Fruit fly (Drosophila melanogaster) whole organism, embryonic: ENCODE measurements around the gene CG43915.

Experiments
- Blimp-1 ChIP-seq: fragments of 200-800 bp; sonication (Bioruptor generic); optimal IDR thresholded peaks from 3 replicates; lab custom pipeline; 2018; ENCODE audit warnings: missing biosample characterization, missing genetic modification characterization, mild to moderate bottlenecking, moderate library complexity, missing genetic modification reagents
- CG11504 ChIP-seq: fragments of 200-800 bp; sonication (Bioruptor generic); optimal IDR thresholded peaks from 3 replicates; lab custom pipeline; 2019; ENCODE audit warnings: missing biosample characterization, mild to moderate bottlenecking, missing genetic modification characterization, moderate library complexity
- CG12155 ChIP-seq: fragments of 200-800 bp; sonication (Bioruptor generic); optimal IDR thresholded peaks from 3 replicates; lab custom pipeline; 2016; ENCODE audit warnings: missing biosample characterization, missing genetic modification characterization
- CG17186 ChIP-seq: fragments of 200-800 bp; sonication (Bioruptor generic); optimal IDR thresholded peaks from 3 replicates; lab custom pipeline; 2017; ENCODE audit warnings: missing biosample characterization, missing genetic modification reagents, missing genetic modification characterization
- CG17359 ChIP-seq: fragments of 200-800 bp; sonication (Bioruptor generic); optimal IDR thresholded peaks from 3 replicates; lab custom pipeline; 2018; ENCODE audit warnings: missing biosample characterization, mild to moderate bottlenecking, missing genetic modification characterization, moderate library complexity
- CG18262 ChIP-seq: fragments of 200-800 bp; optimal IDR thresholded peaks from 3 replicates; lab custom pipeline; 2019; ENCODE audit warnings: missing biosample characterization, mild to moderate bottlenecking, missing genetic modification characterization, moderate library complexity
- CG18599 ChIP-seq: fragments of 200-800 bp; sonication (Bioruptor generic); optimal IDR thresholded peaks from 3 replicates; lab custom pipeline; 2017; ENCODE audit warnings: missing biosample characterization, missing genetic modification characterization, mild to moderate bottlenecking, moderate library complexity, missing genetic modification reagents
- CG18764 ChIP-seq: fragments of 200-800 bp; sonication (Bioruptor generic); optimal IDR thresholded peaks from 3 replicates; lab custom pipeline; 2016; ENCODE audit warnings: missing biosample characterization, missing genetic modification characterization
- CG2120 ChIP-seq: fragments of 200-800 bp; sonication (Bioruptor generic); optimal IDR thresholded peaks from 3 replicates; lab custom pipeline; 2016; ENCODE audit warnings: missing biosample characterization, missing genetic modification characterization
- CG2678 ChIP-seq: fragments of 200-800 bp; sonication (Bioruptor generic); optimal IDR thresholded peaks from 3 replicates; lab custom pipeline; 2019; ENCODE audit warnings: missing biosample characterization, mild to moderate bottlenecking, missing genetic modification characterization, moderate library complexity
- CG33213 ChIP-seq: fragments of 200-800 bp; sonication (Bioruptor generic); optimal IDR thresholded peaks from 3 replicates; lab custom pipeline; 2016; ENCODE audit warnings: missing biosample characterization, missing genetic modification characterization
- CG3726 ChIP-seq: fragments of 200-800 bp; sonication (Bioruptor generic); IDR thresholded peaks from 3 replicates; pipeline ENCODE4, ENCODE4 v1.3.6; 2022; ENCODE audit warnings: missing biosample characterization, missing genetic modification characterization
- CG4328 ChIP-seq: fragments of 200-800 bp; sonication (Bioruptor generic); optimal IDR thresholded peaks from 3 replicates; lab custom pipeline; 2017; ENCODE audit warnings: missing biosample characterization, missing genetic modification reagents, missing genetic modification characterization
- CG4707 ChIP-seq: fragments of 200-800 bp; sonication (Bioruptor generic); optimal IDR thresholded peaks from 2 replicates; lab custom pipeline; 2018; ENCODE audit warnings: missing biosample characterization, mild to moderate bottlenecking, missing genetic modification characterization, moderate library complexity
- CG4854 ChIP-seq: fragments of 200-800 bp; sonication (Bioruptor generic); optimal IDR thresholded peaks from 2 replicates; lab custom pipeline; 2016; ENCODE audit warnings: missing biosample characterization, missing genetic modification characterization, inconsistent platforms
- CG8089 ChIP-seq: fragments of 200-800 bp; sonication (Bioruptor generic); optimal IDR thresholded peaks from 3 replicates; lab custom pipeline; 2016; ENCODE audit warnings: missing biosample characterization, missing genetic modification characterization
- CG8924 ChIP-seq: fragments of 200-800 bp; optimal IDR thresholded peaks from 3 replicates; lab custom pipeline; 2019; ENCODE audit warnings: missing biosample characterization, mild to moderate bottlenecking, missing genetic modification characterization, moderate library complexity
- CkIIα-i1 ChIP-seq: fragments of 200-800 bp; sonication (Bioruptor generic); IDR thresholded peaks from 2 replicates; pipeline ENCODE4 v1.3.6; 2022; ENCODE audit warnings: missing biosample characterization, missing genetic modification characterization
- Dek ChIP-seq: fragments of 200-800 bp; sonication (Bioruptor generic); optimal IDR thresholded peaks from 3 replicates; lab custom pipeline; 2019; ENCODE audit warnings: missing biosample characterization, mild to moderate bottlenecking, missing genetic modification characterization, moderate library complexity
- Dfd ChIP-seq, 2 experiments: fragments of >200 bp; optimal IDR thresholded peaks; 2 replicates each; lab custom pipeline; 2017; ENCODE audit warnings: missing biosample characterization in 2 of 2, missing genetic modification characterization in 2 of 2
- Doc2 ChIP-seq: fragments of 200-800 bp; sonication (Bioruptor generic); IDR thresholded peaks from 2 replicates; pipeline ENCODE4 v1.3.6; 2022; ENCODE audit warnings: missing biosample characterization, missing genetic modification characterization
- Dp ChIP-seq: fragments of 200-800 bp; sonication (Bioruptor generic); optimal IDR thresholded peaks from 2 replicates; lab custom pipeline; 2018; ENCODE audit warnings: missing biosample characterization, mild to moderate bottlenecking, missing genetic modification characterization, moderate library complexity
- Dref ChIP-seq: fragments of 200-800 bp; sonication (Bioruptor generic); IDR thresholded peaks from 2 replicates; pipeline ENCODE4 v1.3.6; 2022; ENCODE audit warnings: missing biosample characterization, missing genetic modification characterization
- HmgZ ChIP-seq: fragments of 200-800 bp; sonication (Bioruptor generic); optimal IDR thresholded peaks from 2 replicates; lab custom pipeline; 2018; ENCODE audit warnings: missing biosample characterization, mild to moderate bottlenecking, missing genetic modification characterization
- Hr51 ChIP-seq, 2 experiments: fragments of 200-800 bp; sonication (Bioruptor generic); optimal IDR thresholded peaks; 2 replicates in 1 of 2; 3 replicates in 1 of 2; lab custom pipeline; 2016 to 2018; ENCODE audit warnings: missing biosample characterization in 2 of 2, missing genetic modification characterization in 2 of 2, mild to moderate bottlenecking in 1 of 2, moderate library complexity in 1 of 2
- Hr78 ChIP-seq, 2 experiments: fragments of 200-800 bp in 1 of 2; fragments of >200 bp in 1 of 2; sonication (Bioruptor generic) in 1 of 2; optimal IDR thresholded peaks; 2 replicates each; lab custom pipeline; 2017 to 2019; ENCODE audit warnings: missing biosample characterization in 2 of 2, missing genetic modification characterization in 2 of 2, mild to moderate bottlenecking in 1 of 2, moderate library complexity in 1 of 2
- Kr ChIP-seq: fragments of 200-800 bp; sonication (Bioruptor generic); optimal IDR thresholded peaks from 2 replicates; lab custom pipeline; 2017; ENCODE audit warnings: missing biosample characterization, mild to moderate bottlenecking, missing genetic modification characterization
- MESR4 ChIP-seq: fragments of 200-800 bp; sonication (Bioruptor generic); optimal IDR thresholded peaks from 2 replicates; lab custom pipeline; 2018; ENCODE audit warnings: missing biosample characterization, mild to moderate bottlenecking, missing genetic modification characterization, moderate library complexity
- Mrtf ChIP-seq: fragments of 200-800 bp; sonication (Bioruptor generic); IDR thresholded peaks from 3 replicates; pipeline ENCODE4 v1.3.6; 2022; ENCODE audit warnings: missing biosample characterization, missing genetic modification characterization
- Opbp ChIP-seq: fragments of 200-800 bp; sonication (Bioruptor generic); IDR thresholded peaks from 3 replicates; pipeline ENCODE4 v1.3.6; 2022; ENCODE audit warnings: missing biosample characterization, missing genetic modification characterization; ENCODE audit not compliant: partially characterized antibody
- Pdp1 ChIP-seq, 2 experiments: fragments of 200-800 bp; sonication (Bioruptor generic); optimal IDR thresholded peaks; 3 replicates each; lab custom pipeline; 2016; ENCODE audit warnings: missing biosample characterization in 2 of 2, missing genetic modification characterization in 2 of 2, mild to moderate bottlenecking in 1 of 2, moderate library complexity in 1 of 2
- Ptx1 ChIP-seq: fragments of 200-800 bp; sonication (Bioruptor generic); IDR thresholded peaks from 2 replicates; pipeline ENCODE4 v1.3.6; 2022; ENCODE audit warnings: missing biosample characterization, missing genetic modification characterization
- Usf ChIP-seq: fragments of 200-800 bp; sonication (Bioruptor generic); optimal IDR thresholded peaks from 2 replicates; lab custom pipeline; 2017; ENCODE audit warnings: missing genotype, missing biosample characterization, missing genetic modification characterization
- bcd ChIP-seq: fragments of 200-800 bp; sonication (Bioruptor generic); optimal IDR thresholded peaks from 2 replicates; lab custom pipeline; 2017; ENCODE audit warnings: missing biosample characterization, mild to moderate bottlenecking, missing genetic modification characterization
- br ChIP-seq: fragments of >200 bp; optimal IDR thresholded peaks from 2 replicates; lab custom pipeline; 2017
- croc ChIP-seq: fragments of 200-800 bp; sonication (Bioruptor generic); conservative IDR thresholded peaks from 3 replicates; pipeline ENCODE4 v1.3.6; 2022; ENCODE audit warnings: missing biosample characterization, missing genetic modification characterization
- da ChIP-seq: fragments of 200-800 bp; sonication (Bioruptor generic); optimal IDR thresholded peaks from 2 replicates; lab custom pipeline; 2016; ENCODE audit warnings: missing biosample characterization, missing genetic modification characterization
- gem ChIP-seq: fragments of 200-800 bp; sonication (Bioruptor generic); optimal IDR thresholded peaks from 2 replicates; lab custom pipeline; 2019; ENCODE audit warnings: missing biosample characterization, mild to moderate bottlenecking, missing genetic modification characterization, moderate library complexity
- knrl ChIP-seq: fragments of 200-800 bp; sonication (Bioruptor generic); IDR thresholded peaks from 3 replicates; pipeline ENCODE4 v1.3.6; 2022; ENCODE audit warnings: missing biosample characterization, missing genetic modification characterization; ENCODE audit not compliant: partially characterized antibody
- lola ChIP-seq, 3 experiments: fragments of >200 bp in 2 of 3; fragments of 200-800 bp in 1 of 3; sonication (Bioruptor generic) in 1 of 3; optimal IDR thresholded peaks; 2 replicates each; lab custom pipeline; 2017 to 2019; ENCODE audit warnings: missing biosample characterization in 3 of 3, missing genetic modification characterization in 3 of 3, mild to moderate bottlenecking in 1 of 3, moderate library complexity in 1 of 3
- maf-S ChIP-seq: fragments of 200-800 bp; sonication (Bioruptor generic); optimal IDR thresholded peaks from 2 replicates; lab custom pipeline; 2016; ENCODE audit warnings: missing biosample characterization, missing genetic modification characterization
- onecut ChIP-seq: fragments of 200-800 bp; sonication (Bioruptor generic); IDR thresholded peaks from 2 replicates; pipeline ENCODE4 v1.3.6; 2022; ENCODE audit warnings: missing biosample characterization, missing genetic modification characterization
- repo ChIP-seq: fragments of 200-800 bp; sonication (Bioruptor generic); optimal IDR thresholded peaks from 2 replicates; lab custom pipeline; 2016; ENCODE audit warnings: missing biosample characterization, missing genetic modification characterization
- sim ChIP-seq: fragments of 200-800 bp; sonication (Bioruptor generic); IDR thresholded peaks from 2 replicates; pipeline ENCODE4 v1.3.6; 2022; ENCODE audit warnings: missing biosample characterization, missing genetic modification characterization
- sima ChIP-seq: fragments of 200-800 bp; sonication (Bioruptor generic); optimal IDR thresholded peaks from 2 replicates; lab custom pipeline; 2016; ENCODE audit warnings: missing biosample characterization, missing genetic modification characterization
- sna ChIP-seq: fragments of 200-800 bp; sonication (Bioruptor generic); IDR thresholded peaks from 2 replicates; pipeline ENCODE4 v1.3.6; 2022; ENCODE audit warnings: missing biosample characterization, missing genetic modification characterization; ENCODE audit not compliant: partially characterized antibody
- toy ChIP-seq: fragments of 200-800 bp; sonication (Bioruptor generic); IDR thresholded peaks from 2 replicates; pipeline ENCODE4 v1.3.6; 2022; ENCODE audit warnings: missing biosample characterization, missing genetic modification characterization
- trh ChIP-seq: fragments of 200-800 bp; sonication (Bioruptor generic); optimal IDR thresholded peaks from 2 replicates; lab custom pipeline; 2016; ENCODE audit warnings: missing biosample characterization, missing genetic modification characterization
- tup ChIP-seq: fragments of 200-800 bp; sonication (Bioruptor generic); optimal IDR thresholded peaks from 2 replicates; lab custom pipeline; 2016; ENCODE audit warnings: missing biosample characterization, mild to moderate bottlenecking, missing genetic modification characterization, moderate library complexity
- zf30C ChIP-seq: fragments of 200-800 bp; sonication (Bioruptor generic); optimal IDR thresholded peaks from 3 replicates; lab custom pipeline; 2018; ENCODE audit warnings: missing biosample characterization, mild to moderate bottlenecking, missing genetic modification characterization

CG43915 gene

DNA sequence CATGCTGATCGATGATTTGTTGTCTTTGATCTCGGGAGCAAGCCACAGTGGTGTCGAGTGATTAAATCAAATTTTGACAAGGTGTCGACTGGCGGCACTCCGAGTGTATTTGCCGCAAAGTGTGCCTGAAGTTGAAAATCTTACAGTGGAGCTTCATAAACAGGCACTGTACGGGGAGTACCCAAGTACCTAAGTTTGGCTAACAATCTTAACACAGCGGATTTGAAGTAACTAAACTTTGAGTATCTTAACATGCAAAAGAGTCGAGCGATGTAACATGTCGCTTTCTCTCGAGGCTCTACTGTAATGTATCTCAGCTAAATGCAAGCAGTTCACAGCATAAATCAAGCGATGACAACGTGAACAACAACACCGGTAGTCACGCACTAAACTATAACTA is 44.1 kb downstream of the CG43915 start (continued):
- TF ChIP-seq maf-S (GFP tag; lab: Kevin White, UChicago) (no peak), CkIIα-i1 (GFP tag; lab: Robert Waterston, UW) (no peak), CG18599 (GFP tag; lab: Kevin White, UChicago) (no peak), toy (GFP tag; lab: Robert Waterston, UW) (no peak), bcd (GFP tag; lab: Kevin White, UChicago) (peak; percentile 46), CG8089 (GFP tag; lab: Kevin White, UChicago) (peak; percentile 58), Hr78 (GFP tag; optimal IDR thresholded peaks at IDR 0.05; lab: Kevin White, UChicago) (no peak), CG2678 (tag; lab: Kevin White, UChicago) (peak; percentile 59), Pdp1 (GFP tag; optimal IDR thresholded peaks at IDR 0.05; lab: Kevin White, UChicago) (peak; percentile 43 to 59), MESR4 (GFP tag; lab: Kevin White, UChicago) (no peak), CG12155 (GFP tag; lab: Kevin White, UChicago) (peak; percentile 34), HmgZ (tag; lab: Kevin White, UChicago) (no peak), lola (GFP tag; optimal IDR thresholded peaks at IDR 0.05; lab: Kevin White, UChicago) (peak in 1 of 3 experiments; percentile 76), Dref (GFP tag; lab: Robert Waterston, UW) (no peak), CG4854 (no peak), CG4707 (GFP tag; lab: Kevin White, UChicago) (peak; percentile 63), br (lab: Kevin White, UChicago) (no peak), CG17359 (peak; percentile 63), CG18262 (tag; lab: Kevin White, UChicago) (peak; percentile 77), trh (GFP tag; lab: Kevin White, UChicago) (peak; percentile 24), knrl (no peak), CG33213 (GFP tag; lab: Kevin White, UChicago) (peak; percentile 39), Hr51 (GFP tag; optimal IDR thresholded peaks at IDR 0.05; lab: Kevin White, UChicago) (peak in 1 of 2 experiments; percentile 7), CG3726 (GFP tag; lab: Robert Waterston, UW) (peak; percentile 60; the same call in 2 of the 3 replicates), CG11504 (tag; lab: Kevin White, UChicago) (peak; percentile 70), Opbp (no peak), tup (peak; percentile 1), gem (tag; lab: Kevin White, UChicago) (peak; percentile 72), Usf (GFP tag; lab: Kevin White, UChicago) (peak; percentile 33), CG17186 (GFP tag; lab: Kevin White, UChicago) (peak; percentile 42), da (GFP tag; lab: Kevin White, UChicago) (peak; percentile 12), sim (0 out of 2 replicates have a peak, but pooled peaks have one; percentile 17), sna (no peak), Ptx1 (GFP tag; lab: Robert Waterston, UW) (peak; percentile 53), croc (peak; percentile 73), Dfd (GFP tag; optimal IDR thresholded peaks at IDR 0.05; lab: Kevin White, UChicago) (no peak), Doc2 (no peak), repo (GFP tag; lab: Kevin White, UChicago) (peak; percentile 24), Mrtf (GFP tag; lab: Robert Waterston, UW) (peak; percentile 61; the same call in 1 of the 3 replicates), onecut (GFP tag; lab: Robert Waterston, UW) (peak; percentile 44; the same call in 1 of the 2 replicates), sima (GFP tag; lab: Kevin White, UChicago) (no peak), CG2120 (GFP tag; lab: Kevin White, UChicago) (no peak), CG18764 (GFP tag; lab: Kevin White, UChicago) (peak; percentile 58), CG4328 (no peak), zf30C (GFP tag; lab: Kevin White, UChicago) (no peak), Dp (GFP tag; lab: Kevin White, UChicago) (no peak), Kr (GFP tag; lab: Kevin White, UChicago) (no peak), Dek (no peak), Blimp-1 (peak; percentile 68), CG8924 (tag; lab: Kevin White, UChicago) (peak; percentile 61)
